Worm (Caenorhabditis elegans) whole organism, late embryonic: ENCODE data around the gene C05D12.4.
"Not testable (repeated sequence)": the region's sequence is repeated elsewhere in the genome, so short reads cannot be mapped to it uniquely, and the experiment has no call there.

Experiments used
- C08G9.2 ChIP-seq: sonication (generic microtip); optimal IDR thresholded peaks from 2 replicates; lab custom pipeline; 2016; ENCODE audit warnings: mild to moderate bottlenecking, missing genetic modification characterization, moderate library complexity, missing compliant biosample characterization
- K02D7.2 ChIP-seq: sonication (generic microtip); optimal IDR thresholded peaks from 2 replicates; lab custom pipeline; 2017; ENCODE audit warnings: mild to moderate bottlenecking, missing genetic modification characterization, missing compliant biosample characterization
- T23F11.4 ChIP-seq: fragments of 200-800 bp; sonication (Bioruptor generic); optimal IDR thresholded peaks from 2 replicates; lab custom pipeline; 2018; ENCODE audit warnings: mild to moderate bottlenecking, missing genetic modification characterization, missing compliant biosample characterization
- ceh-18 ChIP-seq: sonication (generic microtip); optimal IDR thresholded peaks from 2 replicates; lab custom pipeline; 2016; ENCODE audit warnings: missing genetic modification characterization, missing compliant biosample characterization
- ceh-19 ChIP-seq: fragments of 200-800 bp; sonication (Bioruptor generic); optimal IDR thresholded peaks from 2 replicates; lab custom pipeline; 2018; ENCODE audit warnings: mild to moderate bottlenecking, missing genetic modification characterization, missing compliant biosample characterization
- ceh-2 ChIP-seq: sonication (generic microtip); optimal IDR thresholded peaks from 2 replicates; lab custom pipeline; 2016; ENCODE audit warnings: missing genotype, missing genetic modification characterization, missing compliant biosample characterization
- ceh-31 ChIP-seq: sonication (generic microtip); optimal IDR thresholded peaks from 2 replicates; lab custom pipeline; 2016; ENCODE audit warnings: missing genetic modification characterization, missing compliant biosample characterization
- ceh-48 ChIP-seq: sonication (generic microtip); optimal IDR thresholded peaks from 2 replicates; lab custom pipeline; 2016; ENCODE audit warnings: missing genetic modification characterization, inconsistent platforms, missing compliant biosample characterization
- ceh-6 ChIP-seq: fragments of 200-800 bp; sonication (Bioruptor generic); optimal IDR thresholded peaks from 2 replicates; lab custom pipeline; 2018; ENCODE audit warnings: mild to moderate bottlenecking, missing genetic modification characterization, missing compliant biosample characterization
- ceh-9 ChIP-seq: sonication (generic microtip); optimal IDR thresholded peaks from 2 replicates; lab custom pipeline; 2016; ENCODE audit warnings: mild to moderate bottlenecking, missing genetic modification characterization, inconsistent platforms, missing compliant biosample characterization
- dve-1 ChIP-seq: sonication (generic microtip); optimal IDR thresholded peaks from 2 replicates; lab custom pipeline; 2017; ENCODE audit warnings: antibody characterized with exemption, mild to moderate bottlenecking, missing genetic modification characterization, missing compliant biosample characterization
- ets-4 ChIP-seq: sonication (generic microtip); optimal IDR thresholded peaks from 2 replicates; lab custom pipeline; 2016; ENCODE audit warnings: missing genetic modification characterization, missing compliant biosample characterization
- fkh-10 ChIP-seq: fragments of 150-350 bp; optimal IDR thresholded peaks from 2 replicates; lab custom pipeline; 2014; ENCODE audit warnings: missing biosample characterization, missing genetic modification reagents, missing genetic modification characterization
- hlh-13 ChIP-seq: fragments of 200-800 bp; sonication (Bioruptor generic); optimal IDR thresholded peaks from 2 replicates; lab custom pipeline; 2018; ENCODE audit warnings: mild to moderate bottlenecking, missing genetic modification characterization, missing compliant biosample characterization
- hlh-15 ChIP-seq: sonication (generic microtip); optimal IDR thresholded peaks from 2 replicates; lab custom pipeline; 2016; ENCODE audit warnings: missing genetic modification characterization, missing compliant biosample characterization
- hlh-30 ChIP-seq: sonication (generic microtip); optimal IDR thresholded peaks from 2 replicates; lab custom pipeline; 2017; ENCODE audit warnings: antibody characterized with exemption, missing genetic modification characterization, missing compliant biosample characterization; ENCODE audit not compliant: insufficient read depth
- hlh-6 ChIP-seq: sonication (generic microtip); optimal IDR thresholded peaks from 2 replicates; lab custom pipeline; 2016; ENCODE audit warnings: missing genotype, missing genetic modification characterization, missing compliant biosample characterization
- hlh-8 ChIP-seq: sonication (generic microtip); optimal IDR thresholded peaks from 2 replicates; lab custom pipeline; 2016; ENCODE audit warnings: missing genotype, missing genetic modification characterization, missing compliant biosample characterization
- nhr-11 ChIP-seq: fragments of 150-350 bp; optimal IDR thresholded peaks from 2 replicates; lab custom pipeline; 2014; ENCODE audit warnings: missing biosample characterization, missing genetic modification characterization
- nhr-232 ChIP-seq: sonication (generic microtip); optimal IDR thresholded peaks from 2 replicates; lab custom pipeline; 2016; ENCODE audit warnings: missing genetic modification characterization, missing compliant biosample characterization
- odd-2 ChIP-seq: sonication (generic microtip); optimal IDR thresholded peaks from 2 replicates; lab custom pipeline; 2017; ENCODE audit warnings: antibody characterized with exemption, mild to moderate bottlenecking, missing genetic modification characterization, missing compliant biosample characterization
- pat-9 ChIP-seq: fragments of 200-800 bp; sonication (Bioruptor generic); optimal IDR thresholded peaks from 2 replicates; lab custom pipeline; 2018; ENCODE audit warnings: mild to moderate bottlenecking, missing genetic modification characterization, moderate library complexity, missing compliant biosample characterization
- pax-1 ChIP-seq: fragments of 150-350 bp; optimal IDR thresholded peaks from 2 replicates; lab custom pipeline; 2014; ENCODE audit warnings: missing biosample characterization, missing genetic modification characterization
- pros-1 ChIP-seq: fragments of 150-350 bp; optimal IDR thresholded peaks from 2 replicates; lab custom pipeline; 2014; ENCODE audit warnings: missing biosample characterization, missing genetic modification reagents, missing genetic modification characterization
- rnt-1 ChIP-seq: sonication (generic microtip); optimal IDR thresholded peaks from 2 replicates; lab custom pipeline; 2016; ENCODE audit warnings: missing genetic modification characterization, missing compliant biosample characterization
- sdc-2 ChIP-seq: sonication (generic microtip); optimal IDR thresholded peaks from 2 replicates; lab custom pipeline; 2016; ENCODE audit warnings: missing genotype, missing genetic modification characterization, missing compliant biosample characterization
- sox-2 ChIP-seq: fragments of 200-800 bp; sonication (Bioruptor generic); IDR thresholded peaks from 2 replicates; pipeline ENCODE4 v1.3.6; 2022; ENCODE audit warnings: missing genetic modification reagents, missing genetic modification characterization, missing compliant biosample characterization
- syd-9 ChIP-seq: sonication (generic microtip); optimal IDR thresholded peaks from 2 replicates; lab custom pipeline; 2016; ENCODE audit warnings: mild to moderate bottlenecking, missing genetic modification characterization, moderate library complexity, missing compliant biosample characterization
- tbx-7 ChIP-seq: sonication (generic microtip); optimal IDR thresholded peaks from 2 replicates; lab custom pipeline; 2016; ENCODE audit warnings: missing genotype, missing genetic modification characterization, missing compliant biosample characterization
- unc-42 ChIP-seq: sonication (generic microtip); optimal IDR thresholded peaks from 2 replicates; lab custom pipeline; 2016; ENCODE audit warnings: missing genotype, missing genetic modification characterization, missing compliant biosample characterization
- zip-5 ChIP-seq: sonication (generic microtip); optimal IDR thresholded peaks from 2 replicates; lab custom pipeline; 2016; ENCODE audit warnings: missing genetic modification characterization, missing compliant biosample characterization

C05D12.4 gene

DNA sequence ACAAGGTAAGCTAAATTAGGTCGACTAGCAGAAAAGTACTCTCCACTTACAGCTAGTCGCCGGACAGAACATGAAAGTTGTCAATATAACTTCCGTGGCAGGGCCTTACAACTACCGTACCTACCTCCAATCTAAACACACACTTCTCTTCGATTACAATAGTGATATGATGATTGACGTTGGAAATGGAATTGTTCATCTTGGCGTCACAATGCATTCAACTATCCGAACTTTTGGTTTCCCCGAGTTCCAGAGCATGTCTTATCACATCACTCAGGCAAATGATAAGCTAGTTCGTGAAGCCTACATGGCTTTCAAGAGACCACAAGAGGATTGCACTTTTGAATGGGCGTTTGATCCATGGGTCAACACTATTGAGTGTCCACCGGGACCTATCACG lies 4.4 kb upstream of the C05D12.4 start:
- no peak for TF ChIP-seq pros-1 (tag; lab: Kevin White, UChicago)
- TF ChIP-seq syd-9 (tag; lab: Kevin White, UChicago) = no peak
- TF ChIP-seq ceh-31 (tag; lab: Kevin White, UChicago) = no peak
- TF ChIP-seq fkh-10 (GFP tag; lab: Kevin White, UChicago) = no peak
- no peak for TF ChIP-seq ceh-2 (tag; lab: Kevin White, UChicago)
- TF ChIP-seq nhr-232 (tag; lab: Kevin White, UChicago) = no peak
- TF ChIP-seq sdc-2 (tag; lab: Kevin White, UChicago) = no peak
- no peak for TF ChIP-seq hlh-30 (tag; lab: Kevin White, UChicago)
- no peak for TF ChIP-seq ceh-18 (tag; lab: Kevin White, UChicago)
- no peak for TF ChIP-seq ceh-19 (GFP tag; lab: Kevin White, UChicago)
- no peak for TF ChIP-seq unc-42 (tag; lab: Kevin White, UChicago)
- no peak for TF ChIP-seq rnt-1 (tag; lab: Kevin White, UChicago)
- no peak for TF ChIP-seq hlh-13 (GFP tag; lab: Kevin White, UChicago)
- no peak for TF ChIP-seq tbx-7 (tag; lab: Kevin White, UChicago)
- no peak for TF ChIP-seq zip-5 (tag; lab: Kevin White, UChicago)
- TF ChIP-seq pax-1 (tag; lab: Kevin White, UChicago) = no peak

ce11 chrII:11428599-11428998 lies 3.1 kb upstream of the C05D12.4 start:
- TF ChIP-seq unc-42 (tag; lab: Kevin White, UChicago) = no peak
- TF ChIP-seq ceh-9 = no peak
- TF ChIP-seq ceh-18 (tag; lab: Kevin White, UChicago) = no peak
- TF ChIP-seq pat-9 (tag; lab: Kevin White, UChicago) = no peak
- no peak for TF ChIP-seq pax-1 (tag; lab: Kevin White, UChicago)
- no peak for TF ChIP-seq hlh-15 (tag; lab: Kevin White, UChicago)

- no peak for TF ChIP-seq sdc-2 (tag; lab: Kevin White, UChicago)
- no peak for TF ChIP-seq sox-2
- TF ChIP-seq K02D7.2 (tag; lab: Kevin White, UChicago) = no peak
- no peak for TF ChIP-seq ets-4
- no peak for TF ChIP-seq dve-1
Measured at ce11 chrII:11433942-11434341, 2.3 kb downstream of the C05D12.4 start, which contains the start of gene C05D12.5. TSS of gene C05D12.5 (plus strand) at chrII:11434242.

- TF ChIP-seq ceh-6 = no peak
Measured at ce11 chrII:11438417-11438816, 6.7 kb downstream of the C05D12.4 start, which contains the start of gene vha-6. TSS of gene vha-6 (minus strand) at chrII:11438452.

DNA sequence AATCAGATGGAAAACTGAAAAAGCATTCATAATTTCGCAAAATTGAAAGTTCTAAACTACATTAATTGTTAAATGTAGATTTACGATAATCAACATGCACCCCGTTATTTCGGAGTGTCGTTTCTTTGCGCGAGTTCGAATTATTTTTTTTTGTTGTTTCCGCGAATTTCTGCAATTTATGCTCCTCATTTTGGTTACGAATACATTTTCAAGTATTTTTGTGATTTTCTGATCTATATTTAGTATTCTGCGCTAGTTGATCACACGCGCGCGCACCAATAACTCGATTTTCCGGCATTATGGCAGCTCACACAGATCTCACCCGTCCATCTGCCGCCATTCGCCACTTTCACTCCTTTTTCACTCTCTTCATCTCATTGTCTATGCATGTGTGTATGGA lies 8.6 kb downstream of the C05D12.4 start, which contains the start of gene VW02B12L.2:
Gene VW02B12L.2, minus strand, starts transcription at position 65 of the 400 bp plus-strand sequence.
- no peak for TF ChIP-seq pax-1 (tag; lab: Kevin White, UChicago)
- TF ChIP-seq unc-42 (tag; lab: Kevin White, UChicago) = peak; percentile 93
- no peak for TF ChIP-seq ceh-9
- TF ChIP-seq nhr-11 (tag; lab: Kevin White, UChicago) = no peak
- TF ChIP-seq pros-1 (tag; lab: Kevin White, UChicago) = no peak
- no peak for TF ChIP-seq hlh-6

DNA sequence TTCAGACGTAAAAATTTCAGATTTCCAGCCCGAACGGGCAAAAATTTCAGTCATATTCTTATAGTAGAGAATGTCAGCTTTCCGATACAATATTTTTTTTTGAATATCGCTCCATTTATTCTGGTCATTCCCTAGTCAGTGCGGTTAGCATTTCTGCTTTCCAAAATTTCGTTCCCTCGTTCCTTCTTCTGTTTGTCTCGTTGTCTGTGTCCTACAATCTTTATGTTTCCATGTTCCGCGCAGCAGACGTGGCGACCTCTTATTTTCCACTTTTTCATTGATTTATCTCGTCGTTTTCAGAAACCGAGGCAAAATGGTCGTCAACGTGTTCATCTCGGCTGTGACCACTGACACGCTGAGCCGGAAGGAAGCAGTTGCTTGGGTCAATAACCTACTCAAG lies 10.7 kb downstream of the C05D12.4 start, which contains the start of gene ebp-2:
Gene ebp-2, plus strand, starts transcription at position 301 of the 400 bp plus-strand sequence.
- not testable (repeated sequence) for TF ChIP-seq T23F11.4 (GFP tag; lab: Kevin White, UChicago); ceh-48 (tag; lab: Kevin White, UChicago); odd-2

DNA sequence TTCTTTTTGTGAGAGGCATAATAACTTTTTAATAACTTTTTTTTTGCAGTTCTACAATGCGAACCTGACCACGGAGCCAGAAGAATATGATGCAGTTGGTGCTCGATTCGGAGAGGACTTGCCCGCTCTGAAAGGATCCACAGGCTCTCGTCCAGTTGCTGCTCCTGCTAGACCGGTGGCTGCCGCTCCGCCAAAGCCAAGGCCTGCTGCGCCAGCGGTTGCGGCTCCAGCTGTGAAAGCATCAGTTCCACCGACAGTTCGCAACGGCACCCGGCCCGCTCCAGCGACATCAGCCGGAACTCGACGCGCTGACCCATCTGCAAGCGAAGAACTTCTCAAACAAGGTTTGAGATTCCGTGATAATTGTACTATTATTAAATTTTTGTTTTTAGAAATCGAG lies 11.4 kb downstream of the C05D12.4 start:
- TF ChIP-seq C08G9.2 (tag; lab: Kevin White, UChicago) = peak; percentile 8
- TF ChIP-seq hlh-6 = peak; percentile 23
- TF ChIP-seq hlh-8 (tag; lab: Kevin White, UChicago) = no peak
